Fruit fly (Drosophila melanogaster): ENCODE results near the gene aus.

Gene aus

DNA sequence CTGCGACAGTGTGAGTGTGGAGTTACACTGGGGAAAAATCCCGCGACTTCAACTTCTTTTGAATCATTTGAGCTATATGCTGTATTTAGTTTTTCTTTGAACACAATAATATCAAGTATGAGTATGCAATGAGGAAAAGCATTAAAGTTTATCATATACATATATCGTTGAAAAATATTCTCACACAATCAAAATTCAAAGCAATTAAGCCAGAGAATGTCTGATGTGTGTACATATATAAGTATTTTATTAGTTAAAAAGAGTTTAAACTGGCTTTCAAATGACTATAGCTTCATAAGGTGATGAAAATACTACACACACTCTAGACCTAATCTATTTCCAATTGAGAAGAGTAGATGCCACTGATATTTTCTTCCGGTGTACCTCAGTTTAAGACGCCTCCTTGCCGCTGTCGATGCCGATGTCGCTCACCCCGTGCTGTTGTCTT, 12.6 kb downstream of the aus start (continued):
- TF ChIP-seq CG14050 (GFP tag; IDR thresholded peaks at IDR 0.05) = no peak
- no peak for TF ChIP-seq CG12236 (GFP tag; optimal IDR thresholded peaks at IDR 0.05)
- no peak for TF ChIP-seq tap (tag; optimal IDR thresholded peaks at IDR 0.05)
- no peak for TF ChIP-seq CG10959 (GFP tag; IDR thresholded peaks at IDR 0.05)
- no peak for TF ChIP-seq CG7372 (GFP tag; IDR thresholded peaks at IDR 0.05)
- TF ChIP-seq br (optimal IDR thresholded peaks at IDR 0.05) = no peak
- TF ChIP-seq crp (GFP tag; optimal IDR thresholded peaks at IDR 0.05) = no peak
- no peak for TF ChIP-seq CG9876 (GFP tag; optimal IDR thresholded peaks at IDR 0.05)
- no peak for TF ChIP-seq CG1792 (GFP tag; optimal IDR thresholded peaks at IDR 0.05)
- TF ChIP-seq CG4854 (GFP tag; optimal IDR thresholded peaks at IDR 0.05) = no peak
- no peak for TF ChIP-seq ro (GFP tag; IDR thresholded peaks at IDR 0.05)
- peak; percentile 45 for TF ChIP-seq Atf-2 (GFP tag; optimal IDR thresholded peaks at IDR 0.05)
- peak; percentile 2 for TF ChIP-seq stwl (tag; optimal IDR thresholded peaks at IDR 0.05)
- TF ChIP-seq CG12744 (GFP tag; optimal IDR thresholded peaks at IDR 0.05) = no peak
- no peak for TF ChIP-seq HmgD (GFP tag; optimal IDR thresholded peaks at IDR 0.05)
- TF ChIP-seq lola (GFP tag; optimal IDR thresholded peaks at IDR 0.05) = peak in 1 of 3 experiments; percentile 92
- TF ChIP-seq Sox102F (GFP tag; optimal IDR thresholded peaks at IDR 0.05) = peak; percentile 48
- no peak for TF ChIP-seq Gsc (GFP tag; IDR thresholded peaks at IDR 0.05)
- TF ChIP-seq CG18599 (GFP tag; optimal IDR thresholded peaks at IDR 0.05) = peak; percentile 47
- peak; percentile 86 for TF ChIP-seq CG33557 (GFP tag; optimal IDR thresholded peaks at IDR 0.05)
- TF ChIP-seq sens-2 (GFP tag; IDR thresholded peaks at IDR 0.05) = no peak
- TF ChIP-seq croc (GFP tag; conservative IDR thresholded peaks at IDR 0.05) = peak; percentile 43; the same call in 1 of the 3 replicates
- no peak for TF ChIP-seq CG8281 (tag; optimal IDR thresholded peaks at IDR 0.05)
- no peak for TF ChIP-seq Bgb (GFP tag; IDR thresholded peaks at IDR 0.05; ENCODE audit: partially characterized antibody)
- no peak for TF ChIP-seq CG11093 (GFP tag; IDR thresholded peaks at IDR 0.05)
- peak; percentile 27 for TF ChIP-seq CG12155 (GFP tag; optimal IDR thresholded peaks at IDR 0.05)
- no peak for TF ChIP-seq E2f1 (GFP tag; IDR thresholded peaks at IDR 0.05)
- 0 out of 2 replicates have a peak, but pooled peaks have one; percentile 33 for TF ChIP-seq danr (GFP tag; IDR thresholded peaks at IDR 0.05)
- TF ChIP-seq CG9932 (GFP tag; IDR thresholded peaks at IDR 0.05) = no peak
- peak; percentile 80 for TF ChIP-seq CG18262 (tag; optimal IDR thresholded peaks at IDR 0.05)
- TF ChIP-seq CG16813 (GFP tag; IDR thresholded peaks at IDR 0.05; ENCODE audit: partially characterized antibody) = no peak
- TF ChIP-seq insv (GFP tag; optimal IDR thresholded peaks at IDR 0.05) = no peak
- TF ChIP-seq CoRest (tag; optimal IDR thresholded peaks at IDR 0.05) = peak; percentile 77
- TF ChIP-seq Max (GFP tag; optimal IDR thresholded peaks at IDR 0.05) = peak; percentile 42
- TF ChIP-seq peb (GFP tag; IDR thresholded peaks at IDR 0.05) = no peak
- TF ChIP-seq ash1 (GFP tag; optimal IDR thresholded peaks at IDR 0.05) = no peak
- no peak for TF ChIP-seq CG4360 (GFP tag; IDR thresholded peaks at IDR 0.05)
- TF ChIP-seq CG14965 (GFP tag; optimal IDR thresholded peaks at IDR 0.05; ENCODE audit: borderline replicate concordance) = no peak
- TF ChIP-seq CG4282 (GFP tag; optimal IDR thresholded peaks at IDR 0.05) = no peak
- no peak for TF ChIP-seq run (tag; optimal IDR thresholded peaks at IDR 0.05)
- peak; percentile 19 for TF ChIP-seq CG12219 (GFP tag; optimal IDR thresholded peaks at IDR 0.05)
- TF ChIP-seq toy (GFP tag; IDR thresholded peaks at IDR 0.05) = no peak
- TF ChIP-seq CG12769 (tag; optimal IDR thresholded peaks at IDR 0.05) = no peak
- TF ChIP-seq CG7786 (GFP tag; optimal IDR thresholded peaks at IDR 0.05) = peak; percentile 4
- peak; percentile 3 for TF ChIP-seq Vsx1 (GFP tag; optimal IDR thresholded peaks at IDR 0.05)
- TF ChIP-seq CG13296 (GFP tag; optimal IDR thresholded peaks at IDR 0.05) = no peak
- 0 out of 2 replicates have a peak, but pooled peaks have one; percentile 7 for TF ChIP-seq CG9215 (GFP tag; IDR thresholded peaks at IDR 0.05)
- peak; percentile 41 for TF ChIP-seq Meics (GFP tag; optimal IDR thresholded peaks at IDR 0.05)
- peak; percentile 65 for TF ChIP-seq Hr3 (GFP tag; optimal IDR thresholded peaks at IDR 0.05)
- no peak for TF ChIP-seq CG11247 (GFP tag; IDR thresholded peaks at IDR 0.05)
- TF ChIP-seq hb (GFP tag; IDR thresholded peaks at IDR 0.05; ENCODE audit: partially characterized antibody) = no peak

Data from whole organism, embryonic.